Worm (Caenorhabditis elegans): ENCODE measurements around the gene aqp-11.

aqp-11 gene

ce11 chrIII:13659028-13659427 lies 14.1 kb upstream of the aqp-11 start:
- TF ChIP-seq tbx-8 (GFP tag; optimal IDR thresholded peaks at IDR 0.05) (no peak), bed-3 (GFP tag; optimal IDR thresholded peaks at IDR 0.05) (no peak), ceh-83 (GFP tag; optimal IDR thresholded peaks at IDR 0.05) (no peak), nhr-2 (tag; optimal IDR thresholded peaks at IDR 0.05) (no peak), elt-3 (tag; optimal IDR thresholded peaks at IDR 0.05) (no peak), unc-62 (GFP tag; optimal IDR thresholded peaks at IDR 0.05) (peak; percentile 46), zip-8 (tag; optimal IDR thresholded peaks at IDR 0.05) (no peak), nhr-12 (tag; optimal IDR thresholded peaks at IDR 0.05) (no peak)

DNA sequence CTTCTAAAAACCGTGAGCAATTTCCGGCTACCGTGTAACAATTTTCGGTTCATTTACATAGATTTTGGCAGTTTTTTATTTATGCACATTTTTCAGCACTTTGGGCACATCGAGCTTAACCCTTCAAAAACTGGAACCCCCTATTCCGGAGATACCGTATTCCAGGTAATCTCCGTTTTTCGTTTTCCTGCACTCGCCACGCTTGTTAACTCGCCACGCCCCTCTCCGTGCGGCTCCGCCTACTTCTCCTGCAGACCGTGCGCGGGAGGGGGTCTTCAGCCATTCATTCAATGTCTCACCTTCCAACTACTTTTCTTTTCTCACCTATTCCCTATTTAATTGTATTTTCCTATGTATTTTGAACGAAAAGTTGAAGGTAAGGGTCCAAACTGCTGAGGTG lies 13.0 kb upstream of the aqp-11 start:
- TF ChIP-seq ceh-43 (GFP tag; optimal IDR thresholded peaks at IDR 0.05): no peak
- no peak for TF ChIP-seq unc-120 (tag; optimal IDR thresholded peaks at IDR 0.05; ENCODE audit: poor library complexity, severe bottlenecking)
- no peak for TF ChIP-seq cnd-1 (tag; optimal IDR thresholded peaks at IDR 0.05)
- TF ChIP-seq nhr-237 (tag; optimal IDR thresholded peaks at IDR 0.05): no peak
- TF ChIP-seq blmp-1 (tag; optimal IDR thresholded peaks at IDR 0.05): no peak
- TF ChIP-seq mab-5 (tag; optimal IDR thresholded peaks at IDR 0.05): no peak
- no peak for TF ChIP-seq nhr-2 (tag; optimal IDR thresholded peaks at IDR 0.05)
- TF ChIP-seq lsy-2 (tag; optimal IDR thresholded peaks at IDR 0.05): no peak
- no peak for TF ChIP-seq nhr-28 (tag; optimal IDR thresholded peaks at IDR 0.05)
- no peak for TF ChIP-seq zip-8 (tag; optimal IDR thresholded peaks at IDR 0.05)
- no peak for TF ChIP-seq elt-1 (tag; optimal IDR thresholded peaks at IDR 0.05; ENCODE audit: borderline replicate concordance, insufficient read depth)
- no peak for TF ChIP-seq unc-39 (tag; optimal IDR thresholded peaks at IDR 0.05)
- no peak for TF ChIP-seq elt-3 (tag; optimal IDR thresholded peaks at IDR 0.05)
- TF ChIP-seq M03D4.4 (tag; optimal IDR thresholded peaks at IDR 0.05): no peak
- no peak for TF ChIP-seq ces-1 (GFP tag; optimal IDR thresholded peaks at IDR 0.05)
- TF ChIP-seq sem-2 (GFP tag; optimal IDR thresholded peaks at IDR 0.05): no peak
- TF ChIP-seq sptf-1 (tag; optimal IDR thresholded peaks at IDR 0.05): no peak
- no peak for TF ChIP-seq nhr-12 (tag; optimal IDR thresholded peaks at IDR 0.05)
- no peak for TF ChIP-seq hlh-1 (tag; optimal IDR thresholded peaks at IDR 0.05)

ce11 chrIII:13666406-13666805 lies 6.7 kb upstream of the aqp-11 start:
- TF ChIP-seq unc-62 (GFP tag; optimal IDR thresholded peaks at IDR 0.05) (no peak), blmp-1 (tag; optimal IDR thresholded peaks at IDR 0.05) (no peak), lin-32 (GFP tag; optimal IDR thresholded peaks at IDR 0.05) (no peak), lin-13 (tag; optimal IDR thresholded peaks at IDR 0.05) (no peak), zip-8 (tag; optimal IDR thresholded peaks at IDR 0.05) (no peak), flh-1 (GFP tag; optimal IDR thresholded peaks at IDR 0.05) (no peak), ham-2 (GFP tag; optimal IDR thresholded peaks at IDR 0.05) (no peak), elt-1 (tag; optimal IDR thresholded peaks at IDR 0.05; ENCODE audit: borderline replicate concordance, insufficient read depth) (no peak), sem-2 (GFP tag; optimal IDR thresholded peaks at IDR 0.05) (no peak), hlh-1 (tag; optimal IDR thresholded peaks at IDR 0.05) (no peak), ceh-39 (tag; optimal IDR thresholded peaks at IDR 0.05) (no peak), mep-1 (tag; optimal IDR thresholded peaks at IDR 0.05) (no peak), nhr-76 (tag; optimal IDR thresholded peaks at IDR 0.05) (no peak), pha-4 (tag; optimal IDR thresholded peaks at IDR 0.05) (no peak), elt-3 (tag; optimal IDR thresholded peaks at IDR 0.05) (no peak), unc-39 (tag; optimal IDR thresholded peaks at IDR 0.05) (no peak), mls-2 (tag; optimal IDR thresholded peaks at IDR 0.05) (no peak), unc-120 (tag; optimal IDR thresholded peaks at IDR 0.05; ENCODE audit: poor library complexity, severe bottlenecking) (no peak), mab-5 (tag; optimal IDR thresholded peaks at IDR 0.05) (no peak), drap-1 (GFP tag; optimal IDR thresholded peaks at IDR 0.05) (no peak)

DNA sequence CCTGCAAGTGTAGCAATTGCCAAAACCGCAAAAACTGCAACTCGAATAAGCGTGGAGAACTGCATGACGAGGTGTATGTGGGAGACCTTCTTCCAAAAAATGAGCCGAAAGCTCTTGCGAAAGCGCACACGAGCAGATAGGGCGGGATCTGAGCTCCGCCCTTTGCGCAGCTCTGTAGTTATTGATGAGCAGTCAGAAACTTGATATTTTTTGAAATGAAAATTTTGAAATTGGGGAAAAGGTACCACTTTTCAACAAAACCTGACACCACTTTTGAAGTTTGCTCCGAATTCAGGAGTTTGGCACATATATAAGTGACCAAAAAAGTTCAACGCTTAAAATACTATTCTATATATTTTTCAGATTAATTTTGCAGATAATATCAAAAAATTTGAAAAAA lies 5.3 kb upstream of the aqp-11 start, which contains the start of gene flp-15:
Gene flp-15, minus strand, starts transcription at position 101 of the 400 bp plus-strand sequence.
- TF ChIP-seq unc-62 (GFP tag; optimal IDR thresholded peaks at IDR 0.05) (no peak), lin-13 (tag; optimal IDR thresholded peaks at IDR 0.05) (no peak), ztf-11 (tag; optimal IDR thresholded peaks at IDR 0.05) (no peak), unc-120 (tag; optimal IDR thresholded peaks at IDR 0.05; ENCODE audit: poor library complexity, severe bottlenecking) (no peak), mep-1 (tag; optimal IDR thresholded peaks at IDR 0.05) (no peak), mab-5 (tag; optimal IDR thresholded peaks at IDR 0.05) (no peak), ces-1 (GFP tag; optimal IDR thresholded peaks at IDR 0.05) (no peak), ham-2 (GFP tag; optimal IDR thresholded peaks at IDR 0.05) (no peak), nhr-2 (tag; optimal IDR thresholded peaks at IDR 0.05) (no peak), cnd-1 (tag; optimal IDR thresholded peaks at IDR 0.05) (no peak)

Measured in whole organism, mixed stage, embryonic.